Worm (Caenorhabditis elegans) whole organism, late embryonic: ENCODE results near the gene pph-6.

Source experiments
- lim-6 ChIP-seq: sonication (generic microtip); optimal IDR thresholded peaks from 2 replicates; lab custom pipeline; 2016; ENCODE audit warnings: missing genetic modification characterization, missing compliant biosample characterization
- ttx-3 ChIP-seq: sonication (generic microtip); optimal IDR thresholded peaks from 2 replicates; lab custom pipeline; 2016; ENCODE audit warnings: missing genetic modification reagents, missing genetic modification characterization, missing compliant biosample characterization

- TF ChIP-seq lim-6 (no peak), ttx-3 (no peak)
Observed at ce11 chrIII:3509908-3510307, 48.4 kb downstream of the pph-6 start, which contains the start of the genes M01F1.4 and mrpl-35.
